Fruit fly (Drosophila melanogaster): ENCODE measurements around the gene CG6678.
A peak's percentile ranks its signal among the peaks of the same experiment; 100 is the strongest.

dm6 chr3R:21848271-21848670 is 38.6 kb upstream of the CG6678 start:
- TF ChIP-seq gl (tag; optimal IDR thresholded peaks at IDR 0.05) (no peak), CG9948 (tag; optimal IDR thresholded peaks at IDR 0.05) (no peak), Ets98B (GFP tag; IDR thresholded peaks at IDR 0.05) (no peak), rn (GFP tag; IDR thresholded peaks at IDR 0.05) (no peak), Pif1B (GFP tag; optimal IDR thresholded peaks at IDR 0.05) (no peak), fd96Ca (GFP tag; IDR thresholded peaks at IDR 0.05) (peak; percentile 36; the same call in 1 of the 3 replicates), CG4496 (GFP tag; IDR thresholded peaks at IDR 0.05) (peak; percentile 27; the same call in 1 of the 3 replicates), CG14655 (GFP tag; optimal IDR thresholded peaks at IDR 0.05) (no peak)

Measured in whole organism, pupa.